Fruit fly (Drosophila melanogaster) whole organism, adult: ENCODE data around the gene BBS8.

Experiments
- CG11617 ChIP-seq: fragments of 200-800 bp; sonication (Bioruptor generic); optimal IDR thresholded peaks from 2 replicates; lab custom pipeline; 2017; ENCODE audit warnings: mild to moderate bottlenecking, missing biosample characterization, missing genetic modification reagents, missing genetic modification characterization
- CG12768 ChIP-seq: fragments of 200-800 bp; sonication (Bioruptor generic); optimal IDR thresholded peaks from 2 replicates; lab custom pipeline; 2017; ENCODE audit warnings: missing biosample characterization, missing genetic modification characterization, mild to moderate bottlenecking, moderate library complexity, missing genetic modification reagents
- CG1620 ChIP-seq: fragments of 200-800 bp; sonication (Bioruptor generic); optimal IDR thresholded peaks from 2 replicates; lab custom pipeline; 2016; ENCODE audit warnings: missing biosample characterization, missing genetic modification characterization
- CG33017 ChIP-seq: fragments of 200-800 bp; sonication (Bioruptor generic); optimal IDR thresholded peaks from 2 replicates; lab custom pipeline; 2018; ENCODE audit warnings: missing biosample characterization, mild to moderate bottlenecking, missing genetic modification characterization, moderate library complexity
- CG5204 ChIP-seq: fragments of 200-800 bp; sonication (Bioruptor generic); optimal IDR thresholded peaks from 2 replicates; lab custom pipeline; 2016; ENCODE audit warnings: missing biosample characterization, missing genetic modification characterization
- CG7045 ChIP-seq: fragments of 200-800 bp; sonication (Bioruptor generic); optimal IDR thresholded peaks from 2 replicates; lab custom pipeline; 2017; ENCODE audit warnings: missing biosample characterization, mild to moderate bottlenecking, missing genetic modification characterization
- CG7101 ChIP-seq: fragments of 200-800 bp; sonication (Bioruptor generic); optimal IDR thresholded peaks from 2 replicates; lab custom pipeline; 2018; ENCODE audit warnings: missing biosample characterization, mild to moderate bottlenecking, missing genetic modification characterization, moderate library complexity
- bab1 ChIP-seq: fragments of 200-800 bp; sonication (Bioruptor generic); optimal IDR thresholded peaks from 3 replicates; lab custom pipeline; 2019; ENCODE audit warnings: missing biosample characterization, mild to moderate bottlenecking, missing genetic modification characterization, moderate library complexity
- cic ChIP-seq: fragments of 200-800 bp; sonication (Bioruptor generic); optimal IDR thresholded peaks from 2 replicates; lab custom pipeline; 2017; ENCODE audit warnings: missing biosample characterization, mild to moderate bottlenecking, missing genetic modification characterization, moderate library complexity
- cnc ChIP-seq, 2 experiments: fragments of >200 bp; optimal IDR thresholded peaks; 2 replicates each; lab custom pipeline; 2017
- kay ChIP-seq: fragments of 200-800 bp; sonication (Bioruptor generic); peaks from one replicate; lab custom pipeline; 2016; ENCODE audit warnings: missing biosample characterization, missing genetic modification characterization, borderline replicate concordance
- ovo ChIP-seq: fragments of 200-800 bp; sonication (Bioruptor generic); optimal IDR thresholded peaks from 2 replicates; lab custom pipeline; 2016; ENCODE audit warnings: missing biosample characterization, missing genetic modification characterization
- pad ChIP-seq: fragments of 200-800 bp; sonication (Bioruptor generic); optimal IDR thresholded peaks from 3 replicates; lab custom pipeline; 2017; ENCODE audit warnings: missing biosample characterization, missing genetic modification characterization, mild to moderate bottlenecking, moderate library complexity, missing genetic modification reagents
- tj ChIP-seq: fragments of 200-800 bp; sonication (Bioruptor generic); optimal IDR thresholded peaks from 3 replicates; lab custom pipeline; 2017; ENCODE audit warnings: missing biosample characterization, mild to moderate bottlenecking, missing genetic modification characterization, moderate library complexity

DNA sequence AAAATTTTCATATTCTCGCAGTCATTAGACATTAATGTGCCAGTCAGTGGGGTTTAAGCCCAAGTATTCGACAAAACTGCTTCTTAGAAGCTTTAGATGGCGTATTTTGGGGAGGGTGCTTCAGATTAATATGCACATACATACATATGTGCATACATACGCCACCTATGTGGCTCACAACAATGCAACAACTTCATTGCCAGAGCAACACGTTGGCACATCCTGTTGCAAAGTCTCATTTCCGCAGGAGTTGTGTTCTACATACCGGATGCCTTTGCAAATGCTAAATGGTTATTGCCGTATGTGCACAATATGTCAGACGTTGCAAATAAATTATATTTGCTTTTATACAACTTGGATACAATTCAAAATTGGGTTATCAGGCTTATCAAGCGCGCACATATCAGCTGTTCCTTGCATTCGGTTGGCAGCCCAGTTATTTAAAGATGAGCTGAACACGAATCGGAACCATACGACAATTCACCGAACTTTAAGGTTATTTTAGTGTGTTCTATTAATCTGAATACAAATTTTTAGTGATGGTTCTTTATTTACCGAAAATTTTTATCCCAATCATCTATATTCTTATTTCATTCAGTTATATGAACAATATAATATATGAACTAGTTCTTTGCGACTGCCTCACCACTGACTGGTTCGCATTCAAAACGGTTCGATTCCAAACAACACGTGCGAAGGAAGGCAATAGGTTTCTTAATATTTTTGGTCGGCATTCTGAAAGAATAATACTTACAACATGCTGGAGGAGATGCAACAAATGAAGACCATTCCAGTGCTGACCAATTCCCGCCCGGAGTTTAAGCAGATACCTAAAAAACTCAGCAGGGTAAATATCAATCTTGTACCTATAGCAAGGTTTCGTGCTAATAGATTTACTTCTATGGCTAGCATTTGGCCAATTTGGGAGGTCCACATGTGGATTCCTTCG, 18.8 kb upstream of the BBS8 start, which contains the start of gene Polr1B:
- peak; percentile 33 for TF ChIP-seq CG11617 (GFP tag; lab: Kevin White, UChicago)
- no peak for TF ChIP-seq pad (GFP tag; lab: Kevin White, UChicago)
- no peak for TF ChIP-seq tj (GFP tag; lab: Kevin White, UChicago)
- TF ChIP-seq CG5204, result peak; percentile 28
- no peak for TF ChIP-seq CG7045 (GFP tag; lab: Kevin White, UChicago)
- no peak for TF ChIP-seq CG33017 (tag; lab: Kevin White, UChicago)
- no peak for TF ChIP-seq CG7101 (tag; lab: Kevin White, UChicago)
- no peak for TF ChIP-seq cnc (optimal IDR thresholded peaks at IDR 0.05; lab: Kevin White, UChicago)
- TF ChIP-seq ovo (GFP tag; lab: Kevin White, UChicago), result no peak
- peak; percentile 51 for TF ChIP-seq bab1
- TF ChIP-seq cic (GFP tag; lab: Kevin White, UChicago), result no peak
- no peak for TF ChIP-seq kay
- TF ChIP-seq CG12768 (GFP tag; lab: Kevin White, UChicago), result no peak
- no peak for TF ChIP-seq CG1620 (GFP tag; lab: Kevin White, UChicago)
